Fruit fly (Drosophila melanogaster) S2 (cell line): ENCODE measurements around the gene CG46430.

Experiments used
- CG8478 ChIP-seq: fragments of >200 bp; optimal IDR thresholded peaks from 2 replicates; lab custom pipeline; 2018
- CTCF ChIP-seq, 2 experiments: fragments of >200 bp; optimal IDR thresholded peaks; 2 replicates each; lab custom pipeline; 2018

DNA sequence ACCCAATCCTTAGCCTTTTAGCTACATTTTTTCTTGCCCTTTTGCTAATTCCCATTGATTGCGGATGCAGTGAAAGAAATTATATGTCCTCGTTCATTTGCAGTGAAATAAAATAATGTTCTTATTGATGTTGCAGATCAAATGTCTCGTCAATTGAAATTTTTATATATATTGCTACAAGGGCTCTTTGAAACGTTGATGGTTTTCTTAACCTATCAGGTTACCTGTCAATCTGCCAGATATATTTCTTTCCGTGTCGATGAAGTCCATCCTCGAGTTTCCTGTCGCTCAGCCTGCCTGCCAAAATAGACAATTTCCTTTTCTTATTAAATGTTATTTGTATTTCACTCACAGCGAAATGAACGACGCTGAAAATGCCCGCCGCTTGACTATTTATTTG is 46.9 kb downstream of the CG46430 start:
- TF ChIP-seq CG8478 (lab: Kevin White, UChicago) (no peak), CTCF (optimal IDR thresholded peaks at IDR 0.05; lab: Kevin White, UChicago) (no peak)
